Fruit fly (Drosophila melanogaster): ENCODE results near the gene Sh3beta.

- TF ChIP-seq tj (GFP tag; optimal IDR thresholded peaks at IDR 0.05) (peak; percentile 88), toe (GFP tag; optimal IDR thresholded peaks at IDR 0.05) (no peak), bab1 (GFP tag; optimal IDR thresholded peaks at IDR 0.05) (peak; percentile 52), Hr96 (GFP tag; optimal IDR thresholded peaks at IDR 0.05) (no peak), cic (GFP tag; optimal IDR thresholded peaks at IDR 0.05) (peak; percentile 86), CG33017 (tag; optimal IDR thresholded peaks at IDR 0.05) (peak; percentile 70), cnc (optimal IDR thresholded peaks at IDR 0.05) (no peak), CG14711 (tag; optimal IDR thresholded peaks at IDR 0.05) (no peak), Crg-1 (GFP tag; optimal IDR thresholded peaks at IDR 0.05) (no peak), CG7101 (tag; optimal IDR thresholded peaks at IDR 0.05) (peak; percentile 27), CG7045 (GFP tag; optimal IDR thresholded peaks at IDR 0.05) (peak; percentile 32)
Observed at dm6 chr3L:7361095-7361522, 8.0 kb downstream of the Sh3beta start.

Data from whole organism, adult.